Fruit fly (Drosophila melanogaster) whole organism, embryonic: ENCODE results near the gene Ire1.

Experiments
- ATbp ChIP-seq: fragments of 200-800 bp; sonication (Bioruptor generic); optimal IDR thresholded peaks from 2 replicates; lab custom pipeline; 2017; ENCODE audit warnings: missing biosample characterization, mild to moderate bottlenecking, missing genetic modification characterization, missing genetic modification reagents
- Asciz ChIP-seq: fragments of 200-800 bp; sonication (Bioruptor generic); optimal IDR thresholded peaks from 2 replicates; lab custom pipeline; 2017; ENCODE audit warnings: missing biosample characterization, mild to moderate bottlenecking, missing genetic modification characterization, missing genetic modification reagents
- Atf6 ChIP-seq: fragments of 200-800 bp; sonication (Bioruptor generic); IDR thresholded peaks from 2 replicates; pipeline ENCODE4 v1.3.6; 2022; ENCODE audit warnings: missing biosample characterization, missing genetic modification characterization
- Awh ChIP-seq: fragments of 200-800 bp; sonication (Bioruptor generic); IDR thresholded peaks from 2 replicates; pipeline ENCODE4, ENCODE4 v1.3.6; 2022; ENCODE audit warnings: missing biosample characterization, missing genetic modification characterization
- CG10565 ChIP-seq: fragments of 200-800 bp; sonication (Bioruptor generic); optimal IDR thresholded peaks from 3 replicates; lab custom pipeline; 2016; ENCODE audit warnings: missing biosample characterization, mild to moderate bottlenecking, missing genetic modification characterization
- CG12155 ChIP-seq: fragments of 200-800 bp; sonication (Bioruptor generic); optimal IDR thresholded peaks from 3 replicates; lab custom pipeline; 2016; ENCODE audit warnings: missing biosample characterization, missing genetic modification characterization
- CG12744 ChIP-seq: fragments of 200-800 bp; sonication (Bioruptor generic); optimal IDR thresholded peaks from 2 replicates; lab custom pipeline; 2016; ENCODE audit warnings: missing biosample characterization, missing genetic modification characterization
- CG13287 ChIP-seq: fragments of 200-800 bp; sonication (Bioruptor generic); IDR thresholded peaks from 2 replicates; pipeline ENCODE4 v1.3.6; 2022; ENCODE audit warnings: missing biosample characterization, missing genetic modification characterization; ENCODE audit not compliant: partially characterized antibody
- CG15696 ChIP-seq: fragments of 200-800 bp; sonication (Bioruptor generic); optimal IDR thresholded peaks from 2 replicates; lab custom pipeline; 2019; ENCODE audit warnings: missing biosample characterization, mild to moderate bottlenecking, missing genetic modification characterization, moderate library complexity
- CG1603 ChIP-seq: fragments of 200-800 bp; sonication (Bioruptor generic); optimal IDR thresholded peaks from 2 replicates; lab custom pipeline; 2019; ENCODE audit warnings: missing biosample characterization, mild to moderate bottlenecking, missing genetic modification characterization, moderate library complexity
- CG18476 ChIP-seq: fragments of 200-800 bp; sonication (Bioruptor generic); optimal IDR thresholded peaks from 2 replicates; lab custom pipeline; 2016; ENCODE audit warnings: missing biosample characterization, mild to moderate bottlenecking, missing genetic modification characterization
- CG2116 ChIP-seq: fragments of 200-800 bp; sonication (Bioruptor generic); optimal IDR thresholded peaks from 3 replicates; lab custom pipeline; 2018; ENCODE audit warnings: missing biosample characterization, mild to moderate bottlenecking, missing genetic modification characterization
- CG33213 ChIP-seq: fragments of 200-800 bp; sonication (Bioruptor generic); optimal IDR thresholded peaks from 3 replicates; lab custom pipeline; 2016; ENCODE audit warnings: missing biosample characterization, missing genetic modification characterization
- CG34224 ChIP-seq: fragments of 200-800 bp; sonication (Bioruptor generic); IDR thresholded peaks from 3 replicates; pipeline ENCODE4 v1.3.6; 2022; ENCODE audit warnings: missing biosample characterization, missing genetic modification characterization; ENCODE audit not compliant: partially characterized antibody
- CG34422 ChIP-seq: fragments of 200-800 bp; sonication (Bioruptor generic); IDR thresholded peaks from 3 replicates; pipeline ENCODE4 v1.3.6; 2022; ENCODE audit warnings: missing biosample characterization, missing genetic modification characterization
- CG8290 ChIP-seq, 3 experiments: fragments of 200-800 bp; sonication (Bioruptor generic); optimal IDR thresholded peaks; 2 replicates each; lab custom pipeline; 2016 to 2019; ENCODE audit warnings: missing biosample characterization in 3 of 3, missing genetic modification characterization in 3 of 3, mild to moderate bottlenecking in 2 of 3, moderate library complexity in 1 of 3
- CG8388 ChIP-seq: fragments of 200-800 bp; sonication (Bioruptor generic); optimal IDR thresholded peaks from 2 replicates; lab custom pipeline; 2019; ENCODE audit warnings: missing biosample characterization, mild to moderate bottlenecking, missing genetic modification characterization, moderate library complexity
- CrebB ChIP-seq: fragments of 200-800 bp; sonication (Bioruptor generic); optimal IDR thresholded peaks from 3 replicates; lab custom pipeline; 2018; ENCODE audit warnings: missing biosample characterization, mild to moderate bottlenecking, missing genetic modification characterization
- D19A ChIP-seq: fragments of 200-800 bp; optimal IDR thresholded peaks from 3 replicates; lab custom pipeline; 2019; ENCODE audit warnings: missing biosample characterization, mild to moderate bottlenecking, missing genetic modification characterization, moderate library complexity
- Dad ChIP-seq: fragments of 200-800 bp; sonication (Bioruptor generic); optimal IDR thresholded peaks from 3 replicates; lab custom pipeline; 2016; ENCODE audit warnings: missing biosample characterization, missing genetic modification characterization
- Dip3 ChIP-seq: fragments of 200-800 bp; sonication (Bioruptor generic); optimal IDR thresholded peaks from 3 replicates; lab custom pipeline; 2016; ENCODE audit warnings: missing biosample characterization, missing genetic modification characterization
- Eip74EF ChIP-seq, 2 experiments: fragments of 200-800 bp in 1 of 2; fragments of >200 bp in 1 of 2; sonication (Bioruptor generic) in 1 of 2; optimal IDR thresholded peaks; 2 replicates each; lab custom pipeline; 2017 to 2019; ENCODE audit warnings: missing biosample characterization in 2 of 2, missing genetic modification characterization in 2 of 2, mild to moderate bottlenecking in 1 of 2, moderate library complexity in 1 of 2
- Lhr ChIP-seq: fragments of 200-800 bp; sonication (Bioruptor generic); optimal IDR thresholded peaks from 3 replicates; lab custom pipeline; 2017; ENCODE audit warnings: mild to moderate bottlenecking, missing biosample characterization, missing genetic modification reagents, missing genetic modification characterization
- Mes4 ChIP-seq: fragments of 200-800 bp; sonication (Bioruptor generic); optimal IDR thresholded peaks from 2 replicates; lab custom pipeline; 2016; ENCODE audit warnings: missing biosample characterization, missing genetic modification characterization
- NC2α ChIP-seq: fragments of 200-800 bp; sonication (Bioruptor generic); optimal IDR thresholded peaks from 2 replicates; lab custom pipeline; 2016; ENCODE audit warnings: missing biosample characterization, missing genetic modification characterization
- Neu2 ChIP-seq: fragments of 200-800 bp; sonication (Bioruptor generic); optimal IDR thresholded peaks from 3 replicates; lab custom pipeline; 2016; ENCODE audit warnings: missing biosample characterization, missing genetic modification characterization, borderline replicate concordance
- Nf-YA ChIP-seq: fragments of 200-800 bp; sonication (Bioruptor generic); IDR thresholded peaks from 2 replicates; pipeline ENCODE4 v1.3.6; 2022; ENCODE audit warnings: missing biosample characterization, missing genetic modification characterization
- Nf-YC ChIP-seq: fragments of 200-800 bp; optimal IDR thresholded peaks from 3 replicates; lab custom pipeline; 2019; ENCODE audit warnings: missing biosample characterization, mild to moderate bottlenecking, missing genetic modification characterization, moderate library complexity
- PHDP ChIP-seq: fragments of 200-800 bp; sonication (Bioruptor generic); optimal IDR thresholded peaks from 3 replicates; lab custom pipeline; 2018; ENCODE audit warnings: missing biosample characterization, mild to moderate bottlenecking, missing genetic modification characterization, moderate library complexity
- Sox100B ChIP-seq: fragments of 200-800 bp; sonication (Bioruptor generic); optimal IDR thresholded peaks from 3 replicates; lab custom pipeline; 2018; ENCODE audit warnings: missing biosample characterization, mild to moderate bottlenecking, missing genetic modification characterization
- Trl ChIP-seq, 3 experiments: fragments of >200 bp in 2 of 3; fragments of 200-800 bp in 1 of 3; sonication (Bioruptor generic) in 1 of 3; optimal IDR thresholded peaks; 2 replicates in 1 of 3; 3 replicates in 2 of 3; lab custom pipeline; 2016 to 2017; ENCODE audit warnings: missing biosample characterization in 1 of 3, missing genetic modification characterization in 1 of 3
- ash1 ChIP-seq: fragments of 200-800 bp; sonication (Bioruptor generic); optimal IDR thresholded peaks from 2 replicates; lab custom pipeline; 2018; ENCODE audit warnings: missing biosample characterization, mild to moderate bottlenecking, missing genetic modification characterization
- bsh ChIP-seq, 2 experiments: fragments of 200-800 bp; sonication (Bioruptor generic); optimal IDR thresholded peaks; 2 replicates each; lab custom pipeline; 2017 to 2018; ENCODE audit warnings: mild to moderate bottlenecking in 2 of 2, missing biosample characterization in 2 of 2, missing genetic modification characterization in 2 of 2, moderate library complexity in 1 of 2
- corto ChIP-seq: fragments of 200-800 bp; sonication (Bioruptor generic); optimal IDR thresholded peaks from 2 replicates; lab custom pipeline; 2016; ENCODE audit warnings: missing biosample characterization, mild to moderate bottlenecking, missing genetic modification characterization, moderate library complexity
- cwo ChIP-seq: fragments of 200-800 bp; sonication (Bioruptor generic); optimal IDR thresholded peaks from 3 replicates; lab custom pipeline; 2017; ENCODE audit warnings: missing biosample characterization, missing genetic modification characterization, mild to moderate bottlenecking, moderate library complexity, missing genetic modification reagents
- esg ChIP-seq: fragments of 200-800 bp; sonication (Bioruptor generic); conservative IDR thresholded peaks from 2 replicates; pipeline ENCODE4 v1.3.6; 2022; ENCODE audit warnings: missing biosample characterization, missing genetic modification characterization
- gcm ChIP-seq: fragments of 200-800 bp; sonication (Bioruptor generic); optimal IDR thresholded peaks from 2 replicates; lab custom pipeline; 2019; ENCODE audit warnings: missing biosample characterization, mild to moderate bottlenecking, missing genetic modification characterization, moderate library complexity
- grau ChIP-seq: fragments of 200-800 bp; optimal IDR thresholded peaks from 3 replicates; lab custom pipeline; 2019; ENCODE audit warnings: missing biosample characterization, mild to moderate bottlenecking, missing genetic modification characterization, moderate library complexity
- grn ChIP-seq: fragments of 200-800 bp; sonication (Bioruptor generic); optimal IDR thresholded peaks from 3 replicates; lab custom pipeline; 2017; ENCODE audit warnings: missing biosample characterization, missing genetic modification characterization
- h ChIP-seq: fragments of >200 bp; optimal IDR thresholded peaks from 2 replicates; lab custom pipeline; 2017
- otp ChIP-seq: fragments of 200-800 bp; sonication (Bioruptor generic); IDR thresholded peaks from 3 replicates; pipeline ENCODE4, ENCODE4 v1.3.6; 2022; ENCODE audit warnings: missing biosample characterization, missing genetic modification characterization
- psq ChIP-seq: fragments of 200-800 bp; sonication (Bioruptor generic); optimal IDR thresholded peaks from 2 replicates; lab custom pipeline; 2017; ENCODE audit warnings: missing biosample characterization, missing genetic modification characterization
- sc ChIP-seq, 3 experiments: fragments of >200 bp in 2 of 3; fragments of 200-800 bp in 1 of 3; sonication (Bioruptor generic) in 1 of 3; optimal IDR thresholded peaks; 2 replicates in 2 of 3; 3 replicates in 1 of 3; lab custom pipeline; 2017; ENCODE audit warnings: mild to moderate bottlenecking in 1 of 3, missing biosample characterization in 1 of 3, missing genetic modification characterization in 1 of 3, missing genetic modification reagents in 1 of 3
- sqz ChIP-seq: fragments of 200-800 bp; sonication (Bioruptor generic); optimal IDR thresholded peaks from 3 replicates; lab custom pipeline; 2018; ENCODE audit warnings: missing biosample characterization, mild to moderate bottlenecking, missing genetic modification characterization
- tup ChIP-seq: fragments of 200-800 bp; sonication (Bioruptor generic); optimal IDR thresholded peaks from 2 replicates; lab custom pipeline; 2016; ENCODE audit warnings: missing biosample characterization, mild to moderate bottlenecking, missing genetic modification characterization, moderate library complexity
- wdn ChIP-seq: fragments of 200-800 bp; sonication (Bioruptor generic); IDR thresholded peaks from 2 replicates; pipeline ENCODE4 v1.3.6; 2022; ENCODE audit warnings: missing biosample characterization, missing genetic modification characterization
- wor ChIP-seq: fragments of 200-800 bp; sonication (Bioruptor generic); IDR thresholded peaks from 2 replicates; pipeline ENCODE4 v1.3.6; 2022; ENCODE audit warnings: missing biosample characterization, missing genetic modification characterization

Gene Ire1

DNA sequence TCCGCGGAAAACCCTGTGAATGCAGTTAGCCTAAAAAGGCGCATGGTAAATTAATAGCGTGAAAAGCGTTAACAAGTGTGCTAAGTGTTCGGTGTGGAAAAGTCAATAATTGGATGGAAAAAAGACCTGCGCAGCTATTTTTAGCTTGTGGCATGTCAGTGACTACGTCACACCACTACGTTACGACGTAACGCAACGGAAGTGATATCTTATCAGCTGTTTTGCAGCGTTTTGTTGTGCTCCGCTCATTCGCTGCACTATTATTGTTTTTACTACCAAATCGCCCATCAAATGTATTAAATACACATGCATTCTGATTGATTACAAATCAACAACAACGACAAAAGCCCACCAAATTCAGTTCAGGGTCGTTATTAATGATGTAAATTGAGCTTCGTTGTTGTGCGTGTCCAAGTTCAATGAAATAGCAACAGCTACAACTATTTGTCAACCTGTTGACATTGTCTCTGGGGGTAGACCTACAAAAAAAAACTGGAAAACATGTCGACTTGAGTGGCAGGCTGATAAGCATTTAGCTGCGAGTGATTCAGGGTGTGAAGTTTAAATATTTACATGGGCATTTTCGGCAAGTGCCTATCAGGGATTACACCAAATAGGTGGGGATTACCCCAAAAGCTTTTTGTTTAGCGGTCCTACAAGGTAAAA lies 13.4 kb downstream of the Ire1 start (continued):
- TF ChIP-seq wdn (GFP tag; lab: Robert Waterston, UW) (no peak), Nf-YA (GFP tag; lab: Robert Waterston, UW) (peak; percentile 42), cwo (peak; percentile 18), CG18476 (GFP tag; lab: Kevin White, UChicago) (no peak), CG8290 (GFP tag; optimal IDR thresholded peaks at IDR 0.05; lab: Kevin White, UChicago) (no peak), CG8290 (tag; optimal IDR thresholded peaks at IDR 0.05; lab: Kevin White, UChicago) (peak in 1 of 2 experiments; percentile 61), Awh (GFP tag; lab: Robert Waterston, UW) (no peak; the same call in none of the 2 replicates), CG15696 (tag; lab: Kevin White, UChicago) (peak; percentile 1), psq (GFP tag; lab: Kevin White, UChicago) (peak; percentile 75), D19A (tag; lab: Kevin White, UChicago) (peak; percentile 79), CG12744 (GFP tag; lab: Kevin White, UChicago) (peak; percentile 23), h (lab: Kevin White, UChicago) (no peak), Trl (optimal IDR thresholded peaks at IDR 0.05; lab: Kevin White, UChicago) (no peak), Trl (GFP tag; optimal IDR thresholded peaks at IDR 0.05; lab: Kevin White, UChicago) (no peak), wor (GFP tag; lab: Robert Waterston, UW) (no peak), Lhr (GFP tag; lab: Kevin White, UChicago) (no peak), CG12155 (GFP tag; lab: Kevin White, UChicago) (no peak), Sox100B (GFP tag; lab: Kevin White, UChicago) (peak; percentile 41), Atf6 (GFP tag; lab: Robert Waterston, UW) (peak; percentile 50), Dip3 (GFP tag; lab: Kevin White, UChicago) (no peak), sqz (GFP tag; lab: Kevin White, UChicago) (peak; percentile 92), esg (no peak), corto (no peak), gcm (peak; percentile 55), Mes4 (GFP tag; lab: Kevin White, UChicago) (peak; percentile 31), grn (GFP tag; lab: Kevin White, UChicago) (peak; percentile 12), CG8388 (peak; percentile 19), CG33213 (no peak), otp (GFP tag; lab: Robert Waterston, UW) (peak; percentile 43; the same call in 1 of the 3 replicates), PHDP (peak; percentile 72), CG34224 (GFP tag; lab: Robert Waterston, UW) (no peak), CG10565 (GFP tag; lab: Kevin White, UChicago) (no peak), Asciz (peak; percentile 32), CG2116 (GFP tag; lab: Kevin White, UChicago) (peak; percentile 9), NC2α (GFP tag; lab: Kevin White, UChicago) (no peak), CG13287 (peak; percentile 25), ATbp (GFP tag; lab: Kevin White, UChicago) (peak; percentile 72), ash1 (GFP tag; lab: Kevin White, UChicago) (no peak), tup (GFP tag; lab: Kevin White, UChicago) (no peak), Nf-YC (tag; lab: Kevin White, UChicago) (peak; percentile 4), CrebB (tag; lab: Kevin White, UChicago) (peak; percentile 78), CG1603 (tag; lab: Kevin White, UChicago) (no peak), grau (tag; lab: Kevin White, UChicago) (no peak), Neu2 (peak; percentile 87), sc (optimal IDR thresholded peaks at IDR 0.05; lab: Kevin White, UChicago) (no peak), sc (GFP tag; optimal IDR thresholded peaks at IDR 0.05; lab: Kevin White, UChicago) (peak; percentile 12), Eip74EF (GFP tag; optimal IDR thresholded peaks at IDR 0.05; lab: Kevin White, UChicago) (peak in 1 of 2 experiments; percentile 6), Dad (GFP tag; lab: Kevin White, UChicago) (no peak), bsh (GFP tag; optimal IDR thresholded peaks at IDR 0.05; lab: Kevin White, UChicago) (peak in 1 of 2 experiments; percentile 60), CG34422 (GFP tag; lab: Robert Waterston, UW) (peak; percentile 51; the same call in 1 of the 3 replicates)
